Worm (Caenorhabditis elegans): Measurements from ENCODE around the gene F37B12.1.

F37B12.1 gene

DNA sequence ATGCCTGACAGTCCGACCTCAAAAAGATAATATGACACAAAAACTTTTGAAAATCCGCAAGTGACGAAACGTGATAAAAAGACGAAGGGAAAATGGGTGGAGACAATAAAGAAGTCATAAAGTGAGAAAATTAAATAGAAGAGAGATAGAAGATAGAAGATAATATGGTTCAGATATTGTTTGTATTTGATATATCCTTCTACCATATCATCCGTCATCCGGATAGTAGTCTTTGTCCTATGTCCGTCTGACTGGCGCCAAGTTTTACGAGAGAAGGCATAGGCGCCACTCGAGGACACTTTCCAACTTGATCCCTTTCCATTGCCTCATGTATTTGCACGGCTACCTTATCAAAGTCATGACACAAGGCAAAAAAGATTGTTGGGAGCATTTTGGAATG lies 2.8 kb upstream of the F37B12.1 start:
- TF ChIP-seq mdl-1 (tag; optimal IDR thresholded peaks at IDR 0.05) (peak in 1 of 2 experiments; percentile 15), unc-130 (tag; optimal IDR thresholded peaks at IDR 0.05) (peak; percentile 18), snpc-4 (tag; optimal IDR thresholded peaks at IDR 0.05) (no peak), nhr-90 (tag; optimal IDR thresholded peaks at IDR 0.05; ENCODE audit: poor library complexity) (peak; percentile 41), zag-1 (tag; optimal IDR thresholded peaks at IDR 0.05) (no peak), ceh-82 (tag; optimal IDR thresholded peaks at IDR 0.05) (no peak), ceh-63 (GFP tag; optimal IDR thresholded peaks at IDR 0.05) (no peak), lin-15B (tag; optimal IDR thresholded peaks at IDR 0.05) (no peak), mab-9 (GFP tag; IDR thresholded peaks at IDR 0.05) (no peak), ceh-90 (tag; optimal IDR thresholded peaks at IDR 0.05) (no peak), fkh-10 (GFP tag; optimal IDR thresholded peaks at IDR 0.05) (no peak), nhr-85 (tag) (peak; percentile 91), unc-62 (GFP tag; optimal IDR thresholded peaks at IDR 0.05) (no peak), nhr-20 (tag; optimal IDR thresholded peaks at IDR 0.05) (peak; percentile 63), aly-2 (tag; optimal IDR thresholded peaks at IDR 0.05) (no peak), ets-5 (GFP tag; IDR thresholded peaks at IDR 0.05) (no peak), lin-14 (GFP tag; optimal IDR thresholded peaks at IDR 0.05) (peak; percentile 65), lin-35 (GFP tag; optimal IDR thresholded peaks at IDR 0.05) (no peak), elt-2 (tag; optimal IDR thresholded peaks at IDR 0.05) (no peak), nhr-77 (tag; optimal IDR thresholded peaks at IDR 0.05) (no peak), isw-1 (GFP tag; IDR thresholded peaks at IDR 0.05) (no peak), pag-3 (tag; optimal IDR thresholded peaks at IDR 0.05; ENCODE audit: borderline replicate concordance, insufficient read depth) (no peak), ztf-4 (tag; optimal IDR thresholded peaks at IDR 0.05) (no peak), nhr-71 (tag; optimal IDR thresholded peaks at IDR 0.05) (peak; percentile 61), lsy-2 (tag; optimal IDR thresholded peaks at IDR 0.05) (peak in 1 of 2 experiments; percentile 31), jun-1 (tag; optimal IDR thresholded peaks at IDR 0.05) (no peak), nhr-76 (tag; optimal IDR thresholded peaks at IDR 0.05) (no peak), nhr-11 (tag; optimal IDR thresholded peaks at IDR 0.05) (no peak), irx-1 (tag; optimal IDR thresholded peaks at IDR 0.05) (no peak), xbp-1 (tag; optimal IDR thresholded peaks at IDR 0.05) (no peak), C04F5.9 (tag; optimal IDR thresholded peaks at IDR 0.05) (no peak), blmp-1 (tag; optimal IDR thresholded peaks at IDR 0.05) (peak; percentile 93), grh-1 (GFP tag; IDR thresholded peaks at IDR 0.05) (peak; percentile 45), fkh-8 (tag; optimal IDR thresholded peaks at IDR 0.05) (no peak), mep-1 (tag; optimal IDR thresholded peaks at IDR 0.05) (no peak), nhr-19 (GFP tag; conservative IDR thresholded peaks at IDR 0.05) (no peak; the same call in 1 of the 2 replicates), snu-23 (GFP tag; optimal IDR thresholded peaks at IDR 0.05) (peak; percentile 56), mef-2 (tag; optimal IDR thresholded peaks at IDR 0.05) (no peak), dsc-1 (tag; optimal IDR thresholded peaks at IDR 0.05) (no peak), C16A3.4 (tag; optimal IDR thresholded peaks at IDR 0.05) (no peak), vab-15 (tag; optimal IDR thresholded peaks at IDR 0.05) (no peak), ceh-88 (GFP tag; IDR thresholded peaks at IDR 0.05) (no peak), tlp-1 (tag; optimal IDR thresholded peaks at IDR 0.05) (no peak), elt-3 (tag; optimal IDR thresholded peaks at IDR 0.05) (peak in 4 of 6 experiments; percentile 55 to 94 (median 69)), hpl-2 (GFP tag; optimal IDR thresholded peaks at IDR 0.05) (no peak)

DNA sequence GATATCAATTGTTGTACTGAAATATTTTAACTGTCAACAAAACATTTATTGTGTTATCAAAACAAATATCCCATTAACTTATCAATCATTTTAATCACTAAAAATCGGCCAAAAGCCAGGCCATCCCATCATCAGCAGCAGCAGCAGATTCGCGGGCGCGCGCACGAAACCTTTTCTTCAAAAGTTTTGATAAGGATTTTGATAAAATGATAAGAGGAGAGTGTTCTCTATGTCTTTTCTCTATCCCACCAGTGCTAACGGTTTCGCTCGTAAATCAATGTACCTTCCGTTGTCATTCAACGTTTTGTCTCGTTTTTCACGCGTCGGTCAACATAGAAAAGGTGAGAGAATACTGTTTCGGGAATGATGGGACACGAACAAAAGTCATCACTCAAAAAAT lies 972 bp downstream of the F37B12.1 start:
- TF ChIP-seq elt-3 (tag; optimal IDR thresholded peaks at IDR 0.05): peak; percentile 22 to 98 (median 56)
- no peak for TF ChIP-seq ceh-8 (GFP tag; optimal IDR thresholded peaks at IDR 0.05)
- no peak for TF ChIP-seq hlh-17 (GFP tag; optimal IDR thresholded peaks at IDR 0.05; ENCODE audit: borderline replicate concordance)
- TF ChIP-seq isw-1 (GFP tag; IDR thresholded peaks at IDR 0.05): no peak
- TF ChIP-seq hpl-2 (GFP tag; optimal IDR thresholded peaks at IDR 0.05): no peak
- TF ChIP-seq unc-62 (GFP tag; optimal IDR thresholded peaks at IDR 0.05): no peak
- TF ChIP-seq skn-1 (tag; optimal IDR thresholded peaks at IDR 0.05): no peak
- TF ChIP-seq lin-14 (GFP tag; optimal IDR thresholded peaks at IDR 0.05): peak; percentile 42
- no peak for TF ChIP-seq swsn-7 (tag; optimal IDR thresholded peaks at IDR 0.05)
- TF ChIP-seq mep-1 (tag; optimal IDR thresholded peaks at IDR 0.05): no peak
- 0 out of 2 replicates have a peak, but pooled peaks have one; percentile 32 for TF ChIP-seq nhr-19 (GFP tag; conservative IDR thresholded peaks at IDR 0.05)
- peak; percentile 85 for TF ChIP-seq nhr-85 (tag)
- TF ChIP-seq ceh-90 (tag; optimal IDR thresholded peaks at IDR 0.05): no peak
- TF ChIP-seq zag-1 (tag; optimal IDR thresholded peaks at IDR 0.05): no peak
- TF ChIP-seq nhr-12 (tag; optimal IDR thresholded peaks at IDR 0.05): no peak
- TF ChIP-seq tlp-1 (tag; optimal IDR thresholded peaks at IDR 0.05): no peak
- no peak for TF ChIP-seq nhr-237 (tag; optimal IDR thresholded peaks at IDR 0.05)
- TF ChIP-seq nhr-90 (tag; optimal IDR thresholded peaks at IDR 0.05; ENCODE audit: poor library complexity): no peak
- TF ChIP-seq snpc-4 (tag; optimal IDR thresholded peaks at IDR 0.05): no peak
- no peak for TF ChIP-seq efl-1 (optimal IDR thresholded peaks at IDR 0.05)
- TF ChIP-seq efl-1 (GFP tag; optimal IDR thresholded peaks at IDR 0.05 in 1 of 2): no peak
- TF ChIP-seq fos-1 (tag; optimal IDR thresholded peaks at IDR 0.05): no peak
